Worm (Caenorhabditis elegans) whole organism, early embryonic: ENCODE data around the gene ZC155.2.
A peak's percentile ranks its signal among the peaks of the same experiment; 100 is the strongest.

Source experiments
- B0310.2 ChIP-seq: sonication (generic microtip); optimal IDR thresholded peaks from 2 replicates; lab custom pipeline; 2016; ENCODE audit warnings: mild to moderate bottlenecking, missing genetic modification characterization, missing compliant biosample characterization
- F13C5.2 ChIP-seq: sonication (generic microtip); optimal IDR thresholded peaks from 2 replicates; lab custom pipeline; 2017; ENCODE audit warnings: mild to moderate bottlenecking, missing genetic modification characterization, inconsistent platforms, missing compliant biosample characterization
- aly-1 ChIP-seq: sonication (generic microtip); optimal IDR thresholded peaks from 2 replicates; lab custom pipeline; 2016; ENCODE audit warnings: missing genetic modification characterization, missing compliant biosample characterization
- ama-1 ChIP-seq: fragments of 150-350 bp; optimal IDR thresholded peaks from 2 replicates; lab custom pipeline; 2014
- ceh-13 ChIP-seq: fragments of 200-800 bp; sonication (Bioruptor generic); optimal IDR thresholded peaks from 2 replicates; lab custom pipeline; 2018; ENCODE audit warnings: mild to moderate bottlenecking, missing genetic modification characterization, missing compliant biosample characterization
- ceh-36 ChIP-seq: sonication (generic microtip); optimal IDR thresholded peaks from 2 replicates; lab custom pipeline; 2016; ENCODE audit warnings: missing genetic modification characterization, inconsistent platforms, missing compliant biosample characterization
- ets-7 ChIP-seq: sonication (generic microtip); optimal IDR thresholded peaks from 2 replicates; lab custom pipeline; 2016; ENCODE audit warnings: missing genotype, missing genetic modification characterization, missing compliant biosample characterization
- flt-1 ChIP-seq: fragments of 200-800 bp; sonication (Bioruptor generic); IDR thresholded peaks from 2 replicates; pipeline ENCODE4 v1.3.6; 2022; ENCODE audit warnings: missing genetic modification characterization, missing compliant biosample characterization
- hmbx-1 ChIP-seq: sonication (generic microtip); optimal IDR thresholded peaks from 2 replicates; lab custom pipeline; 2016; ENCODE audit warnings: mild to moderate bottlenecking, missing genetic modification characterization, missing compliant biosample characterization
- hmg-4 ChIP-seq: fragments of 200-800 bp; sonication (Bioruptor generic); optimal IDR thresholded peaks from 2 replicates; lab custom pipeline; 2018; ENCODE audit warnings: mild to moderate bottlenecking, missing genetic modification characterization, missing compliant biosample characterization
- hnd-1 ChIP-seq: sonication (generic microtip); optimal IDR thresholded peaks from 2 replicates; lab custom pipeline; 2016; ENCODE audit warnings: missing genetic modification characterization, missing compliant biosample characterization
- pes-1 ChIP-seq: fragments of 200-800 bp; sonication (Bioruptor generic); IDR thresholded peaks from 2 replicates; pipeline ENCODE4 v1.3.6; 2022; ENCODE audit warnings: missing genetic modification reagents, missing genetic modification characterization, missing compliant biosample characterization
- scrt-1 ChIP-seq: fragments of 200-800 bp; sonication (Bioruptor generic); IDR thresholded peaks from 2 replicates; pipeline ENCODE4 v1.3.6; 2022; ENCODE audit warnings: missing genetic modification characterization, missing compliant biosample characterization
- sea-1 ChIP-seq: fragments of 200-800 bp; sonication (Bioruptor generic); conservative IDR thresholded peaks from 2 replicates; pipeline ENCODE4 v1.3.6; 2022; ENCODE audit warnings: missing genetic modification characterization, missing compliant biosample characterization
- tbx-11 ChIP-seq: fragments of 200-800 bp; sonication (Bioruptor generic); IDR thresholded peaks from 2 replicates; pipeline ENCODE4 v1.3.6; 2022; ENCODE audit warnings: missing genetic modification characterization, missing compliant biosample characterization
- tbx-37 ChIP-seq: fragments of 200-800 bp; sonication (Bioruptor generic); conservative IDR thresholded peaks from 2 replicates; pipeline ENCODE4 v1.3.6; 2022; ENCODE audit warnings: missing genetic modification reagents, missing genetic modification characterization, missing compliant biosample characterization
- tra-4 ChIP-seq: sonication (generic microtip); optimal IDR thresholded peaks from 2 replicates; lab custom pipeline; 2017; ENCODE audit warnings: missing genetic modification characterization, missing compliant biosample characterization

Gene ZC155.2

ce11 chrIII:5206861-5207414 is 11.8 kb upstream of the ZC155.2 start, which contains the start of gene morc-1:
Gene morc-1, minus strand, starts transcription at chrIII:5206911.
- no peak for TF ChIP-seq ets-7
- no peak for TF ChIP-seq pes-1 (GFP tag; lab: Robert Waterston, UW)
- TF ChIP-seq hmg-4 (GFP tag; lab: Kevin White, UChicago): no peak
- TF ChIP-seq ama-1 (lab: Kevin White, UChicago): no peak
- TF ChIP-seq B0310.2 (tag; lab: Kevin White, UChicago): no peak
- 0 out of 2 replicates have a peak, but pooled peaks have one; percentile 9 for TF ChIP-seq scrt-1 (GFP tag; lab: Robert Waterston, UW)

- TF ChIP-seq F13C5.2: no peak
Measured at ce11 chrIII:5208992-5209391, 9.8 kb upstream of the ZC155.2 start, which contains the start of gene syx-16. Gene syx-16, minus strand, starts transcription at chrIII:5209109.

- no peak for TF ChIP-seq tbx-11 (GFP tag; lab: Robert Waterston, UW)
- TF ChIP-seq ets-7: no peak
- no peak for TF ChIP-seq hmbx-1 (tag; lab: Kevin White, UChicago)
- no peak for TF ChIP-seq flt-1 (GFP tag; lab: Robert Waterston, UW)
- TF ChIP-seq scrt-1 (GFP tag; lab: Robert Waterston, UW): no peak
- TF ChIP-seq hnd-1: no peak
- TF ChIP-seq tra-4: no peak
- TF ChIP-seq ceh-36 (tag; lab: Kevin White, UChicago): no peak
- TF ChIP-seq B0310.2 (tag; lab: Kevin White, UChicago): no peak
- no peak for TF ChIP-seq aly-1 (tag; lab: Kevin White, UChicago)
- TF ChIP-seq ceh-13 (GFP tag; lab: Kevin White, UChicago): no peak
- no peak for TF ChIP-seq sea-1
- TF ChIP-seq tbx-37 (GFP tag; lab: Robert Waterston, UW): no peak
- TF ChIP-seq hmg-4 (GFP tag; lab: Kevin White, UChicago): no peak
Measured at ce11 chrIII:5210269-5210668, 8.5 kb upstream of the ZC155.2 start.

ce11 chrIII:5211137-5211648 is 7.6 kb upstream of the ZC155.2 start:
- peak; percentile 75 for TF ChIP-seq scrt-1 (GFP tag; lab: Robert Waterston, UW)
- TF ChIP-seq pes-1 (GFP tag; lab: Robert Waterston, UW): peak; percentile 84
- TF ChIP-seq sea-1: peak; percentile 76
- TF ChIP-seq hmbx-1 (tag; lab: Kevin White, UChicago): peak; percentile 16
- TF ChIP-seq aly-1 (tag; lab: Kevin White, UChicago): peak; percentile 90
- peak; percentile 47 for TF ChIP-seq ceh-13 (GFP tag; lab: Kevin White, UChicago)
- TF ChIP-seq hmg-4 (GFP tag; lab: Kevin White, UChicago): peak; percentile 93
- TF ChIP-seq B0310.2 (tag; lab: Kevin White, UChicago): peak; percentile 63
- TF ChIP-seq F13C5.2: peak; percentile 66
- TF ChIP-seq ets-7: peak; percentile 55
- peak; percentile 80 for TF ChIP-seq flt-1 (GFP tag; lab: Robert Waterston, UW)
- TF ChIP-seq tbx-37 (GFP tag; lab: Robert Waterston, UW): peak; percentile 40
- TF ChIP-seq hnd-1: peak; percentile 26

ce11 chrIII:5214162-5214561 is 4.6 kb upstream of the ZC155.2 start:
- TF ChIP-seq flt-1 (GFP tag; lab: Robert Waterston, UW) (no peak), tra-4 (no peak), F13C5.2 (no peak), hmg-4 (GFP tag; lab: Kevin White, UChicago) (no peak)

- no peak for TF ChIP-seq flt-1 (GFP tag; lab: Robert Waterston, UW)
Measured at ce11 chrIII:5215375-5215774, 3.4 kb upstream of the ZC155.2 start, which contains the start of gene ZC155.4. Gene ZC155.4, minus strand, starts transcription at chrIII:5215475.

- no peak for TF ChIP-seq tbx-11 (GFP tag; lab: Robert Waterston, UW)
- no peak for TF ChIP-seq tbx-37 (GFP tag; lab: Robert Waterston, UW)
- TF ChIP-seq hmg-4 (GFP tag; lab: Kevin White, UChicago): no peak
- no peak for TF ChIP-seq pes-1 (GFP tag; lab: Robert Waterston, UW)
- no peak for TF ChIP-seq ama-1 (lab: Kevin White, UChicago)
Measured at ce11 chrIII:5217511-5217910, 1.3 kb upstream of the ZC155.2 start, which contains the start of gene cutl-19. Gene cutl-19, minus strand, starts transcription at chrIII:5217611.

- TF ChIP-seq sea-1 (no peak), aly-1 (tag; lab: Kevin White, UChicago) (no peak), ama-1 (lab: Kevin White, UChicago) (no peak), hmbx-1 (tag; lab: Kevin White, UChicago) (no peak), flt-1 (GFP tag; lab: Robert Waterston, UW) (no peak), scrt-1 (GFP tag; lab: Robert Waterston, UW) (no peak), F13C5.2 (no peak), pes-1 (GFP tag; lab: Robert Waterston, UW) (no peak), tra-4 (no peak), tbx-37 (GFP tag; lab: Robert Waterston, UW) (no peak)
Measured at ce11 chrIII:5221820-5222219, 3.0 kb downstream of the ZC155.2 start.

- no peak for TF ChIP-seq hmg-4 (GFP tag; lab: Kevin White, UChicago)
- no peak for TF ChIP-seq flt-1 (GFP tag; lab: Robert Waterston, UW)
- TF ChIP-seq sea-1: no peak
- TF ChIP-seq tbx-37 (GFP tag; lab: Robert Waterston, UW): no peak
- TF ChIP-seq hmbx-1 (tag; lab: Kevin White, UChicago): no peak
- no peak for TF ChIP-seq scrt-1 (GFP tag; lab: Robert Waterston, UW)
- TF ChIP-seq tbx-11 (GFP tag; lab: Robert Waterston, UW): no peak
- TF ChIP-seq ets-7: no peak
- no peak for TF ChIP-seq ama-1 (lab: Kevin White, UChicago)
- TF ChIP-seq tra-4: no peak
- no peak for TF ChIP-seq ceh-13 (GFP tag; lab: Kevin White, UChicago)
- no peak for TF ChIP-seq ceh-36 (tag; lab: Kevin White, UChicago)
- no peak for TF ChIP-seq hnd-1
- no peak for TF ChIP-seq aly-1 (tag; lab: Kevin White, UChicago)
- no peak for TF ChIP-seq pes-1 (GFP tag; lab: Robert Waterston, UW)
Measured at ce11 chrIII:5222777-5223176, 4.0 kb downstream of the ZC155.2 start.
